Fruit fly (Drosophila melanogaster): ENCODE data around the gene Ppox.

DNA sequence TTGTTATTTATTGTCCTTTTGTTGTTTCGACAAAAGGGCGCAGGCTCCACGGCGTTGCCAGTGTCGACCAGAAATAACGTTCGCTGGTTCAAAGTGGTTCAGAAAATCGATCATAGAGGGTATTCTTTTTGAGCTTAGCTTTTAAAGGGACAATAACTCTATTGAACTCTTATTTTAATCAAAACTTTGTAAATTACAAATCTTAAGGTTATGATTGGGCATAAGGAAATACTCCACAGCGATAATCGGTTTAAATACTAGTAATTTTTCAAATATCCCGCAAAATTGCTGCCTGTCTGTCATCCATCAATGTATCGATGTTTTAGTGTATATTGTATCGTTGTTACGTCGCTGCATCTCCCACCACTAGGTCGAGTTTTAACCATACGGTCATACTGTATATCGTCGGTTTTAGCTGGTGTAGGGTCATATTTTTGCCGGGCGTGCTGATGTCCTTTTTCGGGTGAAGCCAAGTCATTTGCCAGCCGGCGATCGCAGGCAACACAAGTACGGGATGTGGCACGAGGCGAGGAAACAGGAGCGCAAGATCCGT, 6.8 kb downstream of the Ppox start, which contains the start of the genes CG31125 and CG6695:
- TF ChIP-seq OdsH (GFP tag; optimal IDR thresholded peaks at IDR 0.05) (peak; percentile 40), N (GFP tag; optimal IDR thresholded peaks at IDR 0.05) (no peak), h (GFP tag; optimal IDR thresholded peaks at IDR 0.05) (no peak), pan (optimal IDR thresholded peaks at IDR 0.05) (no peak), brk (GFP tag; optimal IDR thresholded peaks at IDR 0.05) (no peak), psq (GFP tag; optimal IDR thresholded peaks at IDR 0.05) (peak; percentile 47), usp (GFP tag; optimal IDR thresholded peaks at IDR 0.05) (no peak), foxo (GFP tag; optimal IDR thresholded peaks at IDR 0.05) (no peak), CG32264 (GFP tag; optimal IDR thresholded peaks at IDR 0.05) (no peak), rgr (GFP tag; optimal IDR thresholded peaks at IDR 0.05) (no peak), br (GFP tag; optimal IDR thresholded peaks at IDR 0.05) (no peak), Dfd (GFP tag; optimal IDR thresholded peaks at IDR 0.05) (no peak), fru (GFP tag; optimal IDR thresholded peaks at IDR 0.05) (no peak), CG9705 (GFP tag; optimal IDR thresholded peaks at IDR 0.05) (no peak)
